Fruit fly (Drosophila melanogaster): Measurements from ENCODE around the gene Rab3-GEF.

DNA sequence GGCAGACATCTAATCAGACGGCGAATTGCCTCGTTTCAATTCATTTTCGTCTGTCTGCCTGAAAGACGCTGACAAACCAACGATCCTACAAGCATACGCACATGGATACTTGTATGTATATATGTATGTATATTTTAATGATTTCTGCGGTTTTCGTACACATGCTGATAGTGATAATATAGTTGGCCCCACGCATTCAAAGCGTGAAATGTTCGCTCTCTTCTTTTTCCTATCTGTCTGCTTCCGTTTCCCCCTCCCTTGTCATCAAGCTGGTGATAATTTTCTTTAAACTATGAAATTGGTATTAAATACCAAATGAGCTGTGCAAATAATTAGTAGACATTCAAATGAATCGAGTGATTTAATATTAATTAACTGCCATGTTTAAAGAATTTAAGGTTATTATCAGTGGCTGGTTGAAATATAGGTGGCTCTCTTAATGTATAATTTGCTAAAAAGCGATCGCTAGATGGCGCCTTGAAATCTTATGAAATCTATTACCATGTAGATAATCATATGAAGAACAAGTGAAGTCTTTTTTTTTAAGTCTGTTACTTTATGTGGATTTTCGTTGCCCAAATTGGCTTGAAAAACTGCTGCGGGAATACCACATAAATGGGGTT lies 8.6 kb upstream of the Rab3-GEF start, which contains the start of gene CG33177:
- TF ChIP-seq Eip93F (GFP tag; optimal IDR thresholded peaks at IDR 0.05) (no peak), Met (GFP tag; optimal IDR thresholded peaks at IDR 0.05) (peak; percentile 5), Gug (GFP tag; IDR thresholded peaks at IDR 0.05) (no peak), CG11762 (GFP tag; optimal IDR thresholded peaks at IDR 0.05; ENCODE audit: insufficient read depth) (no peak), CG7368 (GFP tag; optimal IDR thresholded peaks at IDR 0.05) (no peak), ss (GFP tag; optimal IDR thresholded peaks at IDR 0.05) (no peak), fkh (GFP tag; optimal IDR thresholded peaks at IDR 0.05) (peak; percentile 25), CG3032 (tag; optimal IDR thresholded peaks at IDR 0.05) (no peak), fd59A (GFP tag; optimal IDR thresholded peaks at IDR 0.05) (no peak), dsx (GFP tag; optimal IDR thresholded peaks at IDR 0.05; ENCODE audit: poor library complexity, severe bottlenecking) (no peak), CG31627 (GFP tag; optimal IDR thresholded peaks at IDR 0.05) (peak; percentile 52)
